Worm (Caenorhabditis elegans) whole organism, young adult: ENCODE data around the gene wrt-6.

Experiments used
- B0019.2 ChIP-seq: fragments of 200-800 bp; sonication (Bioruptor generic); conservative IDR thresholded peaks from 2 replicates; pipeline ENCODE4 v1.3.6; 2022; ENCODE audit warnings: missing genetic modification reagents, missing genetic modification characterization, missing compliant biosample characterization
- C17E4.6 ChIP-seq: fragments of 200-800 bp; sonication (Bioruptor generic); IDR thresholded peaks from 2 replicates; pipeline ENCODE4 v1.3.6; 2022; ENCODE audit warnings: missing genetic modification reagents, missing genetic modification characterization, missing compliant biosample characterization
- D2030.7 ChIP-seq: fragments of 200-800 bp; sonication (Bioruptor generic); IDR thresholded peaks from 2 replicates; pipeline ENCODE4 v1.3.6; 2022; ENCODE audit warnings: missing genetic modification reagents, missing genetic modification characterization, missing compliant biosample characterization
- F23B12.7 ChIP-seq: sonication (generic microtip); optimal IDR thresholded peaks from 2 replicates; lab custom pipeline; 2017; ENCODE audit warnings: missing genetic modification characterization, mild to moderate bottlenecking, missing compliant biosample characterization, antibody characterized with exemption, moderate library complexity; ENCODE audit not compliant: insufficient read depth
- F37B4.10 ChIP-seq: fragments of 200-800 bp; sonication (Bioruptor generic); IDR thresholded peaks from 2 replicates; pipeline ENCODE4 v1.3.6; 2022; ENCODE audit warnings: missing genetic modification characterization, missing compliant biosample characterization
- F49E8.2 ChIP-seq: sonication (generic microtip); optimal IDR thresholded peaks from 3 replicates; lab custom pipeline; 2017; ENCODE audit warnings: missing genetic modification characterization, mild to moderate bottlenecking, missing compliant biosample characterization, antibody characterized with exemption, moderate library complexity; ENCODE audit not compliant: insufficient read depth
- T26A5.8 ChIP-seq: sonication (generic microtip); optimal IDR thresholded peaks from 2 replicates; lab custom pipeline; 2016; ENCODE audit warnings: missing genetic modification characterization, missing compliant biosample characterization
- Y53G8AR.9 ChIP-seq: fragments of 200-800 bp; sonication (Bioruptor generic); conservative IDR thresholded peaks from 2 replicates; pipeline ENCODE4 v1.3.6; 2022; ENCODE audit warnings: missing genetic modification reagents, missing genetic modification characterization, missing compliant biosample characterization
- Y56A3A.18 ChIP-seq: fragments of 200-800 bp; sonication (Bioruptor generic); IDR thresholded peaks from 2 replicates; pipeline ENCODE4 v1.3.6; 2022; ENCODE audit warnings: missing genetic modification reagents, missing genetic modification characterization, missing compliant biosample characterization
- Y95B8A.8 ChIP-seq: fragments of 200-800 bp; sonication (Bioruptor generic); IDR thresholded peaks from 2 replicates; pipeline ENCODE4 v1.3.6; 2022; ENCODE audit warnings: missing genetic modification reagents, missing genetic modification characterization, missing compliant biosample characterization
- akir-1 ChIP-seq: fragments of 200-800 bp; sonication (Bioruptor generic); optimal IDR thresholded peaks from 2 replicates; lab custom pipeline; 2018; ENCODE audit warnings: mild to moderate bottlenecking, missing genetic modification characterization, moderate library complexity, missing compliant biosample characterization
- atf-7 ChIP-seq: sonication (generic microtip); optimal IDR thresholded peaks from 2 replicates; lab custom pipeline; 2017; ENCODE audit warnings: mild to moderate bottlenecking, missing genetic modification characterization, missing compliant biosample characterization
- athp-1 ChIP-seq: sonication (generic microtip); optimal IDR thresholded peaks from 2 replicates; lab custom pipeline; 2017; ENCODE audit warnings: mild to moderate bottlenecking, missing genetic modification characterization, missing compliant biosample characterization
- attf-6 ChIP-seq: fragments of 200-800 bp; sonication (Bioruptor generic); IDR thresholded peaks from 2 replicates; pipeline ENCODE4 v1.3.6; 2022; ENCODE audit warnings: missing genetic modification reagents, missing genetic modification characterization, missing compliant biosample characterization
- ceh-58 ChIP-seq: fragments of 200-800 bp; sonication (Bioruptor generic); IDR thresholded peaks from 2 replicates; pipeline ENCODE4 v1.3.6; 2022; ENCODE audit warnings: missing genetic modification characterization, missing compliant biosample characterization
- chd-7 ChIP-seq: sonication (generic microtip); optimal IDR thresholded peaks from 2 replicates; lab custom pipeline; 2016; ENCODE audit warnings: mild to moderate bottlenecking, missing genetic modification characterization, moderate library complexity, missing compliant biosample characterization
- dox-1 ChIP-seq: fragments of 200-800 bp; sonication (Bioruptor generic); IDR thresholded peaks from 2 replicates; pipeline ENCODE4 v1.3.6; 2022; ENCODE audit warnings: missing genetic modification reagents, missing genetic modification characterization, missing compliant biosample characterization
- efl-1 ChIP-seq: fragments of 150-350 bp; optimal IDR thresholded peaks from 2 replicates; lab custom pipeline; 2014; ENCODE audit warnings: missing biosample characterization, missing genetic modification reagents, missing genetic modification characterization
- fkh-3 ChIP-seq: sonication (generic microtip); optimal IDR thresholded peaks from 2 replicates; lab custom pipeline; 2016; ENCODE audit warnings: mild to moderate bottlenecking, missing genetic modification characterization, missing compliant biosample characterization
- gei-17 ChIP-seq: fragments of 200-800 bp; sonication (Bioruptor generic); optimal IDR thresholded peaks from 2 replicates; lab custom pipeline; 2018; ENCODE audit warnings: mild to moderate bottlenecking, missing genetic modification characterization, missing compliant biosample characterization
- hlh-26 ChIP-seq: fragments of 200-800 bp; sonication (Bioruptor generic); conservative IDR thresholded peaks from 2 replicates; pipeline ENCODE4 v1.3.6; 2022; ENCODE audit warnings: missing genetic modification reagents, missing genetic modification characterization, missing compliant biosample characterization
- hrde-1 ChIP-seq: sonication (generic microtip); optimal IDR thresholded peaks from 2 replicates; lab custom pipeline; 2016; ENCODE audit warnings: missing genetic modification characterization, mild to moderate bottlenecking, missing compliant biosample characterization, moderate library complexity, missing genotype, missing genetic modification reagents, borderline replicate concordance
- lag-1 ChIP-seq: fragments of 200-800 bp; sonication (Bioruptor generic); IDR thresholded peaks from 2 replicates; pipeline ENCODE4 v1.3.6; 2022; ENCODE audit warnings: missing genetic modification reagents, missing genetic modification characterization, missing compliant biosample characterization
- let-526 ChIP-seq: fragments of 200-800 bp; sonication (Bioruptor generic); IDR thresholded peaks from 2 replicates; pipeline ENCODE4 v1.3.6; 2022; ENCODE audit warnings: missing genetic modification reagents, missing genetic modification characterization, missing compliant biosample characterization
- madf-10 ChIP-seq: sonication (generic microtip); optimal IDR thresholded peaks from 2 replicates; lab custom pipeline; 2016; ENCODE audit warnings: mild to moderate bottlenecking, missing genetic modification characterization, missing compliant biosample characterization
- madf-6 ChIP-seq: fragments of 200-800 bp; sonication (Bioruptor generic); IDR thresholded peaks from 2 replicates; pipeline ENCODE4 v1.3.6; 2022; ENCODE audit warnings: missing genetic modification reagents, missing genetic modification characterization, missing compliant biosample characterization
- mxl-1 ChIP-seq: sonication (generic microtip); optimal IDR thresholded peaks from 2 replicates; lab custom pipeline; 2016; ENCODE audit warnings: missing genetic modification characterization, missing compliant biosample characterization
- nfyb-1 ChIP-seq: fragments of 200-800 bp; sonication (Bioruptor generic); IDR thresholded peaks from 2 replicates; pipeline ENCODE4 v1.3.6; 2022; ENCODE audit warnings: missing genetic modification reagents, missing genetic modification characterization, missing compliant biosample characterization
- nhr-90 ChIP-seq: sonication (generic microtip); optimal IDR thresholded peaks from 2 replicates; lab custom pipeline; 2016; ENCODE audit warnings: missing genotype, mild to moderate bottlenecking, missing genetic modification characterization, missing compliant biosample characterization
- pbrm-1 ChIP-seq: fragments of 200-800 bp; sonication (Bioruptor generic); IDR thresholded peaks from 2 replicates; pipeline ENCODE4 v1.3.6; 2022; ENCODE audit warnings: missing genetic modification reagents, missing genetic modification characterization, missing compliant biosample characterization
- pha-4 ChIP-seq: fragments of 150-350 bp; sonication (generic microtip); optimal IDR thresholded peaks from 2 replicates; lab custom pipeline; 2014; ENCODE audit warnings: missing biosample characterization, missing genetic modification reagents, missing genetic modification characterization
- rec-8 ChIP-seq, 2 experiments: sonication (generic microtip); optimal IDR thresholded peaks; 2 replicates each; lab custom pipeline; 2016; ENCODE audit warnings: mild to moderate bottlenecking in 2 of 2, missing genetic modification characterization in 2 of 2, missing genetic modification reagents in 2 of 2, missing genotype in 2 of 2, missing biosample characterization in 1 of 2, missing compliant biosample characterization in 1 of 2, moderate library complexity in 1 of 2
- rpc-1 ChIP-seq, 2 experiments: fragments of 150-350 bp in 1 of 2; sonication (generic microtip) in 1 of 2; optimal IDR thresholded peaks; 2 replicates each; lab custom pipeline; 2014 to 2018; ENCODE audit warnings: missing biosample characterization in 1 of 2, missing genetic modification characterization in 1 of 2, missing genetic modification reagents in 1 of 2, missing genotype in 1 of 2
- sdz-38 ChIP-seq: sonication (generic microtip); optimal IDR thresholded peaks from 2 replicates; lab custom pipeline; 2016; ENCODE audit warnings: missing genotype, missing genetic modification characterization, missing compliant biosample characterization
- tbx-9 ChIP-seq: sonication (generic microtip); optimal IDR thresholded peaks from 2 replicates; lab custom pipeline; 2016; ENCODE audit warnings: borderline replicate concordance, missing genetic modification characterization, inconsistent platforms, missing compliant biosample characterization
- zim-3 ChIP-seq: sonication (generic microtip); optimal IDR thresholded peaks from 2 replicates; lab custom pipeline; 2017; ENCODE audit warnings: mild to moderate bottlenecking, missing genetic modification characterization, moderate library complexity, missing compliant biosample characterization
- ztf-25 ChIP-seq: fragments of 200-800 bp; sonication (Bioruptor generic); IDR thresholded peaks from 2 replicates; pipeline ENCODE4 v1.3.6; 2022; ENCODE audit warnings: missing genetic modification reagents, missing genetic modification characterization, missing compliant biosample characterization
- ztf-3 ChIP-seq: fragments of 200-800 bp; sonication (Bioruptor generic); optimal IDR thresholded peaks from 2 replicates; lab custom pipeline; 2018; ENCODE audit warnings: mild to moderate bottlenecking, missing genetic modification characterization, missing compliant biosample characterization

The wrt-6 gene

DNA sequence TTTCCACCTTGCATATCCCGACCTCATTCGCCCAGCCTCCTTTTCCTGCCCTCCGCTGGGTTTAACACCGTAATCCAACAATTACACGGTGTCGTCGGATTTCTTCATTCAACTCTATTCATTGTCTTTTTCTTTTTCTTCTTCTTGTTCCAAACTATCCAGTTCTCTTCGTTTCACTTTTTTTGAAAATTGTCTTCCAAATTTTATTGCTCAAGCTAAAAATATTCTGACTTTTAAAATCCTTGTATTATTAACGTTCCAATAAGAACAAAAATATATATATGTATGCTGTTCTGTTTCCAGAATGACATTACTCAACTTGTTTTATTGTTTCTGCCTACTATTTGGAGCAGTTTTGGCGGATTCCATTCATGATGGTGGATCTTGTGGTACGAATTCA lies at the start of gene wrt-6:
wrt-6 (plus strand) TSS at position 301 of the 400 bp plus-strand sequence.
- TF ChIP-seq sdz-38 (tag; lab: Kevin White, UChicago), result no peak
- no peak for TF ChIP-seq Y95B8A.8 (GFP tag; lab: Robert Waterston, UW)
- no peak for TF ChIP-seq madf-10 (tag; lab: Kevin White, UChicago)

DNA sequence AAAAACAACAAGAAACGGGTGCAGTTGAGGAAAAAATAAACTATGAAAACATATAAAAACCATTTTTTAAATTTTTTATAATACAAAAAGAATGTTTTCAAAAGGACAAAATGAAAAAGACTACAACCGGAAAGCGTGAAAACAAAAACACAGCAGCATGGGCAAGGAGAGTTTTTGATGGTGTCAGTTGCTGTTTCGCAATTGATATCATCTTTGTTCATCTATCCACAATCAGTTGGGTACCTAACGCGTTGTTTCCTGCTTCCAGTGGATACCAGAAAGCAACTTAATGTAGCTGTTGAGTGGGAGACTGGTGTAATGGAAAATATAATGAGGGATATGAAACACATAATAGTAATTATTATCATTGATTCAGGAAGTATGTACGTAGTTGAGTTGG lies 40.2 kb upstream of the wrt-6 start:
- no peak for TF ChIP-seq pbrm-1 (GFP tag; lab: Robert Waterston, UW)
- TF ChIP-seq lag-1 (GFP tag; lab: Robert Waterston, UW), result no peak
- no peak for TF ChIP-seq F23B12.7
- TF ChIP-seq F49E8.2, result no peak
- TF ChIP-seq nhr-90 (tag; lab: Kevin White, UChicago), result no peak
- no peak for TF ChIP-seq rec-8 (tag; optimal IDR thresholded peaks at IDR 0.05; lab: Kevin White, UChicago)
- TF ChIP-seq gei-17, result no peak
- TF ChIP-seq Y53G8AR.9, result no peak
- TF ChIP-seq atf-7 (tag; lab: Kevin White, UChicago), result no peak
- TF ChIP-seq dox-1, result no peak
- TF ChIP-seq let-526 (GFP tag; lab: Robert Waterston, UW), result no peak
- TF ChIP-seq madf-6, result no peak
- no peak for TF ChIP-seq madf-10 (tag; lab: Kevin White, UChicago)
- TF ChIP-seq ztf-3 (GFP tag; lab: Kevin White, UChicago), result no peak
- no peak for TF ChIP-seq nfyb-1 (GFP tag; lab: Robert Waterston, UW)
- TF ChIP-seq hlh-26 (GFP tag; lab: Robert Waterston, UW), result no peak
- TF ChIP-seq Y95B8A.8 (GFP tag; lab: Robert Waterston, UW), result no peak

DNA sequence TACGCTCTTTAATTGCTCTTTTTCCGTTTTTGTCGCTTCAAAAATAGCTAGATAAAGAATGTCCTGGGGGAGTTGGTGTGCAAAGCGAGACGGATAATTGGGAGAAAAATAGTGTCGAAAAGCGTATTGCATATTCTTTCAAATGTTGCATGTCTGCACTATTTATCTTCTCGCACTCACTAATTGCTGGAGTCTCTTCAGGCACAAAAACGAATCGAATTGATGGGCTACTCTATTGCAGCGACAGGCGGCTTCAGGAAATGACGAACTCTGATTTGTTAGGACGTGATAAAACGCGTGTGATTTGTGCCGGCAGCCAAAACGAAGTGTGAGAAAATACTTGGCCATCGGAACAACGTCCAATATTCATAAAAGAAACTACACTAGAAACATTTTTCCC lies 39.7 kb upstream of the wrt-6 start:
- TF ChIP-seq C17E4.6 (GFP tag; lab: Robert Waterston, UW) (no peak), fkh-3 (tag; lab: Kevin White, UChicago) (no peak), rpc-1 (optimal IDR thresholded peaks at IDR 0.05; lab: Kevin White, UChicago) (no peak), rpc-1 (tag; optimal IDR thresholded peaks at IDR 0.05; lab: Kevin White, UChicago) (no peak), D2030.7 (no peak), athp-1 (tag; lab: Kevin White, UChicago) (no peak), zim-3 (tag; lab: Kevin White, UChicago) (no peak), F37B4.10 (GFP tag; lab: Robert Waterston, UW) (no peak), hlh-26 (GFP tag; lab: Robert Waterston, UW) (no peak), tbx-9 (tag; lab: Kevin White, UChicago) (no peak), let-526 (GFP tag; lab: Robert Waterston, UW) (no peak)
- TF ChIP-seq, all 124 proteins: peak for 0

DNA sequence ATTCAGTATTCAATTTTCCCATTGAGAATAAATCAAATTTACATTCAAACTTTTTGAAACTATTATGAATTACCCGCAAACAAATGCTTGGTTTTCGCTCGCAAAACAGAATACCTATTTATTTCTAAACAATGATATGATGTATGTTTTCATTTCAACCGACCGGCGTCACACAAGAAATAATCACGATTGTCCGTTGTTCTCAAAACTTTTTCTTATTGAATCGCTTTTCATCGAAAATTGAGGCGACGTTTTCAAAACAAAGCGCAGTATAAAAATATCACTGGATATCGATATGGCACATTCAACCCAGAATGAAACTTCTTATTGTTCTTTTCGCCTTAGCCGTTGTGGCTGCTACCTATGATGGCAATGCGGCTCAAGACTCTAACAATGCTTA lies 38.5 kb upstream of the wrt-6 start, which contains the start of gene ZK813.3:
ZK813.3 (plus strand) TSS at position 301 of the 400 bp plus-strand sequence.
- TF ChIP-seq ceh-58 (GFP tag; lab: Robert Waterston, UW) (no peak), ztf-3 (GFP tag; lab: Kevin White, UChicago) (no peak), attf-6 (no peak), T26A5.8 (tag; lab: Kevin White, UChicago) (no peak), hrde-1 (tag; lab: Kevin White, UChicago) (no peak), chd-7 (tag; lab: Kevin White, UChicago) (no peak), madf-10 (tag; lab: Kevin White, UChicago) (no peak), B0019.2 (GFP tag; lab: Robert Waterston, UW) (no peak), gei-17 (no peak), Y56A3A.18 (GFP tag; lab: Robert Waterston, UW) (no peak), akir-1 (GFP tag; lab: Kevin White, UChicago) (no peak), madf-6 (no peak), ztf-25 (no peak), pha-4 (no peak), Y95B8A.8 (GFP tag; lab: Robert Waterston, UW) (no peak), mxl-1 (tag; lab: Kevin White, UChicago) (no peak), efl-1 (GFP tag; lab: Kevin White, UChicago) (no peak)
- TF ChIP-seq, all 124 proteins: peak for 0
